Worm (Caenorhabditis elegans) whole organism, young adult: Measurements from ENCODE around the gene grl-17.
A peak's percentile ranks its signal among the peaks of the same experiment; 100 is the strongest.

Source experiments
- B0035.1 ChIP-seq: sonication (generic microtip); optimal IDR thresholded peaks from 2 replicates; lab custom pipeline; 2016; ENCODE audit warnings: missing genetic modification characterization, mild to moderate bottlenecking, missing compliant biosample characterization, missing genotype, missing genetic modification reagents
- F23B12.7 ChIP-seq: sonication (generic microtip); optimal IDR thresholded peaks from 2 replicates; lab custom pipeline; 2017; ENCODE audit warnings: missing genetic modification characterization, mild to moderate bottlenecking, missing compliant biosample characterization, antibody characterized with exemption, moderate library complexity; ENCODE audit not compliant: insufficient read depth
- F33H1.4 ChIP-seq: fragments of 200-800 bp; sonication (Bioruptor generic); IDR thresholded peaks from 2 replicates; pipeline ENCODE4 v1.3.6; 2022; ENCODE audit warnings: missing genetic modification reagents, missing genetic modification characterization, missing compliant biosample characterization
- F52B5.7 ChIP-seq: sonication (generic microtip); optimal IDR thresholded peaks from 2 replicates; lab custom pipeline; 2016; ENCODE audit warnings: mild to moderate bottlenecking, missing genetic modification characterization, missing compliant biosample characterization
- F55B11.4 ChIP-seq: sonication (generic microtip); optimal IDR thresholded peaks from 2 replicates; lab custom pipeline; 2016; ENCODE audit warnings: missing compliant biosample characterization, missing genetic modification characterization, borderline replicate concordance; ENCODE audit not compliant: insufficient read depth
- F57C9.4 ChIP-seq: sonication (generic microtip); optimal IDR thresholded peaks from 2 replicates; lab custom pipeline; 2017; ENCODE audit warnings: mild to moderate bottlenecking, missing genetic modification characterization, missing compliant biosample characterization
- atf-7 ChIP-seq: sonication (generic microtip); optimal IDR thresholded peaks from 2 replicates; lab custom pipeline; 2017; ENCODE audit warnings: mild to moderate bottlenecking, missing genetic modification characterization, missing compliant biosample characterization
- athp-1 ChIP-seq: sonication (generic microtip); optimal IDR thresholded peaks from 2 replicates; lab custom pipeline; 2017; ENCODE audit warnings: mild to moderate bottlenecking, missing genetic modification characterization, missing compliant biosample characterization
- attf-3 ChIP-seq: fragments of 200-800 bp; sonication (Bioruptor generic); conservative IDR thresholded peaks from 2 replicates; pipeline ENCODE4 v1.3.6; 2022; ENCODE audit warnings: missing genetic modification reagents, missing genetic modification characterization, missing compliant biosample characterization
- attf-5 ChIP-seq: fragments of 200-800 bp; sonication (Bioruptor generic); optimal IDR thresholded peaks from 2 replicates; lab custom pipeline; 2018; ENCODE audit warnings: mild to moderate bottlenecking, missing genetic modification characterization, missing compliant biosample characterization
- attf-6 ChIP-seq: fragments of 200-800 bp; sonication (Bioruptor generic); IDR thresholded peaks from 2 replicates; pipeline ENCODE4 v1.3.6; 2022; ENCODE audit warnings: missing genetic modification reagents, missing genetic modification characterization, missing compliant biosample characterization
- ccch-3 ChIP-seq: fragments of 200-800 bp; sonication (Bioruptor generic); optimal IDR thresholded peaks from 2 replicates; lab custom pipeline; 2018; ENCODE audit warnings: mild to moderate bottlenecking, missing genetic modification characterization, missing compliant biosample characterization
- ceh-27 ChIP-seq: fragments of 200-800 bp; sonication (Bioruptor generic); optimal IDR thresholded peaks from 2 replicates; lab custom pipeline; 2018; ENCODE audit warnings: mild to moderate bottlenecking, missing genetic modification characterization, moderate library complexity, missing compliant biosample characterization
- dox-1 ChIP-seq: fragments of 200-800 bp; sonication (Bioruptor generic); IDR thresholded peaks from 2 replicates; pipeline ENCODE4 v1.3.6; 2022; ENCODE audit warnings: missing genetic modification reagents, missing genetic modification characterization, missing compliant biosample characterization
- dpff-1 ChIP-seq: sonication (generic microtip); optimal IDR thresholded peaks from 2 replicates; lab custom pipeline; 2017; ENCODE audit warnings: mild to moderate bottlenecking, missing genetic modification characterization, missing compliant biosample characterization
- egl-44 ChIP-seq: fragments of 200-800 bp; sonication (Bioruptor generic); IDR thresholded peaks from 2 replicates; pipeline ENCODE4 v1.3.6; 2022; ENCODE audit warnings: missing genetic modification reagents, missing genetic modification characterization, missing compliant biosample characterization
- ets-4 ChIP-seq: fragments of 200-800 bp; sonication (Bioruptor generic); optimal IDR thresholded peaks from 2 replicates; lab custom pipeline; 2018; ENCODE audit warnings: mild to moderate bottlenecking, missing genetic modification characterization, missing compliant biosample characterization
- fkh-3 ChIP-seq: sonication (generic microtip); optimal IDR thresholded peaks from 2 replicates; lab custom pipeline; 2016; ENCODE audit warnings: mild to moderate bottlenecking, missing genetic modification characterization, missing compliant biosample characterization
- gei-17 ChIP-seq: fragments of 200-800 bp; sonication (Bioruptor generic); optimal IDR thresholded peaks from 2 replicates; lab custom pipeline; 2018; ENCODE audit warnings: mild to moderate bottlenecking, missing genetic modification characterization, missing compliant biosample characterization
- hmg-1.2 ChIP-seq: fragments of 200-800 bp; sonication (Bioruptor generic); IDR thresholded peaks from 2 replicates; pipeline ENCODE4 v1.3.6; 2022; ENCODE audit warnings: missing genetic modification reagents, missing genetic modification characterization, missing compliant biosample characterization
- hrde-1 ChIP-seq: sonication (generic microtip); optimal IDR thresholded peaks from 2 replicates; lab custom pipeline; 2016; ENCODE audit warnings: missing genetic modification characterization, mild to moderate bottlenecking, missing compliant biosample characterization, moderate library complexity, missing genotype, missing genetic modification reagents, borderline replicate concordance
- hsf-1 ChIP-seq: fragments of 200-800 bp; sonication (Bioruptor generic); IDR thresholded peaks from 2 replicates; pipeline ENCODE4 v1.3.6; 2022; ENCODE audit warnings: missing genetic modification reagents, missing genetic modification characterization, missing compliant biosample characterization
- lag-1 ChIP-seq: fragments of 200-800 bp; sonication (Bioruptor generic); IDR thresholded peaks from 2 replicates; pipeline ENCODE4 v1.3.6; 2022; ENCODE audit warnings: missing genetic modification reagents, missing genetic modification characterization, missing compliant biosample characterization
- lin-26 ChIP-seq: fragments of 200-800 bp; sonication (Bioruptor generic); IDR thresholded peaks from 2 replicates; pipeline ENCODE4 v1.3.6; 2022; ENCODE audit warnings: missing genetic modification reagents, missing genetic modification characterization, missing compliant biosample characterization
- lin-40 ChIP-seq: sonication (generic microtip); optimal IDR thresholded peaks from 2 replicates; lab custom pipeline; 2016; ENCODE audit warnings: missing genetic modification characterization, mild to moderate bottlenecking, missing compliant biosample characterization, missing genotype, missing genetic modification reagents
- lin-54 ChIP-seq: fragments of 200-800 bp; sonication (Bioruptor generic); optimal IDR thresholded peaks from 2 replicates; lab custom pipeline; 2018; ENCODE audit warnings: mild to moderate bottlenecking, missing genetic modification characterization, missing compliant biosample characterization
- lir-1 ChIP-seq: fragments of 200-800 bp; sonication (Bioruptor generic); conservative IDR thresholded peaks from 2 replicates; pipeline ENCODE4 v1.3.6; 2022; ENCODE audit warnings: missing genetic modification reagents, missing genetic modification characterization, missing compliant biosample characterization
- lsl-1 ChIP-seq: fragments of 200-800 bp; sonication (Bioruptor generic); optimal IDR thresholded peaks from 2 replicates; lab custom pipeline; 2018; ENCODE audit warnings: mild to moderate bottlenecking, missing genetic modification characterization, moderate library complexity, missing compliant biosample characterization
- madf-3 ChIP-seq: fragments of 200-800 bp; sonication (Bioruptor generic); IDR thresholded peaks from 2 replicates; pipeline ENCODE4 v1.3.6; 2022; ENCODE audit warnings: missing genetic modification reagents, missing genetic modification characterization, missing compliant biosample characterization
- nhr-80 ChIP-seq: sonication (generic microtip); optimal IDR thresholded peaks from 2 replicates; lab custom pipeline; 2016; ENCODE audit warnings: missing genetic modification characterization, missing compliant biosample characterization
- pbrm-1 ChIP-seq: fragments of 200-800 bp; sonication (Bioruptor generic); IDR thresholded peaks from 2 replicates; pipeline ENCODE4 v1.3.6; 2022; ENCODE audit warnings: missing genetic modification reagents, missing genetic modification characterization, missing compliant biosample characterization
- pha-4 ChIP-seq: fragments of 150-350 bp; sonication (generic microtip); optimal IDR thresholded peaks from 2 replicates; lab custom pipeline; 2014; ENCODE audit warnings: missing biosample characterization, missing genetic modification reagents, missing genetic modification characterization
- repo-1 ChIP-seq: sonication (generic microtip); optimal IDR thresholded peaks from 2 replicates; lab custom pipeline; 2017; ENCODE audit warnings: mild to moderate bottlenecking, missing genetic modification characterization, missing compliant biosample characterization
- sea-2 ChIP-seq: fragments of 200-800 bp; sonication (Bioruptor generic); IDR thresholded peaks from 2 replicates; pipeline ENCODE4 v1.3.6; 2022; ENCODE audit warnings: missing genetic modification characterization, missing compliant biosample characterization
- snpc-1.3 ChIP-seq: sonication (generic microtip); optimal IDR thresholded peaks from 2 replicates; lab custom pipeline; 2017; ENCODE audit warnings: missing genetic modification characterization, mild to moderate bottlenecking, missing compliant biosample characterization, antibody characterized with exemption, moderate library complexity, missing genotype, missing genetic modification reagents; ENCODE audit not compliant: insufficient read depth
- sptf-2 ChIP-seq: fragments of 200-800 bp; sonication (Bioruptor generic); optimal IDR thresholded peaks from 2 replicates; lab custom pipeline; 2018; ENCODE audit warnings: mild to moderate bottlenecking, missing genetic modification characterization, missing compliant biosample characterization
- tlf-1 ChIP-seq: fragments of 200-800 bp; sonication (Bioruptor generic); optimal IDR thresholded peaks from 2 replicates; lab custom pipeline; 2018; ENCODE audit warnings: mild to moderate bottlenecking, missing genetic modification characterization, missing compliant biosample characterization
- unc-130 ChIP-seq: sonication (generic microtip); optimal IDR thresholded peaks from 2 replicates; lab custom pipeline; 2016; ENCODE audit warnings: missing genetic modification reagents, missing genetic modification characterization, missing compliant biosample characterization
- unc-62 ChIP-seq: fragments of 150-350 bp; optimal IDR thresholded peaks from 2 replicates; lab custom pipeline; 2014; ENCODE audit warnings: missing biosample characterization, missing genetic modification reagents, missing genetic modification characterization
- xnd-1 ChIP-seq: sonication (generic microtip); optimal IDR thresholded peaks from 2 replicates; lab custom pipeline; 2016; ENCODE audit warnings: missing genotype, missing genetic modification reagents, missing genetic modification characterization, missing compliant biosample characterization
- ztf-18 ChIP-seq: sonication (generic microtip); optimal IDR thresholded peaks from 2 replicates; lab custom pipeline; 2016; ENCODE audit warnings: missing genotype, mild to moderate bottlenecking, missing genetic modification characterization, missing compliant biosample characterization
- ztf-22 ChIP-seq: fragments of 200-800 bp; sonication (Bioruptor generic); optimal IDR thresholded peaks from 2 replicates; lab custom pipeline; 2018; ENCODE audit warnings: mild to moderate bottlenecking, missing genetic modification characterization, moderate library complexity, missing compliant biosample characterization
- ztf-26 ChIP-seq: sonication (generic microtip); optimal IDR thresholded peaks from 2 replicates; lab custom pipeline; 2017; ENCODE audit warnings: missing genetic modification characterization, missing compliant biosample characterization
- ztf-6 ChIP-seq: fragments of 200-800 bp; sonication (Bioruptor generic); IDR thresholded peaks from 2 replicates; pipeline ENCODE4 v1.3.6; 2022; ENCODE audit warnings: missing genetic modification reagents, missing genetic modification characterization, missing compliant biosample characterization

Gene grl-17

DNA sequence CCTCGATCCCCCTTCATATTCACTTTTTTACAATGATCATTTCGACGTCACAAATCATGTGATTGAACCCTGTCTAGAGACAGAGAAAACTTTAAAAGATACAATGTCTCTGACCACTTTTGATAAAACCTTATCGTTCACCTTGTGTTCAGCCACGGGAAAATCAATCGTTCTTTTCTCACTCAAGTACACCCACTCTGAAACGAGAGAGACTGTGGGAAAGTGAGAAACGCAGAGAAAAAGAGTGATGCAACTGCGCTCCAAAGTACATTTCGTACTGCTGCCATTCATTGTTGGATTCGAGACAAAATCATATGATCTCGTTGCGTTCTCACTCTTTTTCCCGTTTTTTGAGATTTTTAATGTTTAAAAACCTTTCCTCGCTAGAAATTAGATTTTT is 1.5 kb upstream of the grl-17 start (continued):
- TF ChIP-seq F33H1.4 (GFP tag; lab: Robert Waterston, UW): peak; percentile 22; the same call in 1 of the 2 replicates
- peak; percentile 88 for TF ChIP-seq ceh-27 (GFP tag; lab: Kevin White, UChicago)
- TF ChIP-seq dox-1 (GFP tag; lab: Robert Waterston, UW): peak; percentile 83
- peak; percentile 92 for TF ChIP-seq attf-5 (GFP tag; lab: Kevin White, UChicago)
- TF ChIP-seq pha-4 (tag; lab: Kevin White, UChicago): peak; percentile 18
- peak; percentile 75 for TF ChIP-seq pbrm-1 (GFP tag; lab: Robert Waterston, UW)
- TF ChIP-seq madf-3 (GFP tag; lab: Robert Waterston, UW): 0 out of 2 replicates have a peak, but pooled peaks have one; percentile 68
- no peak for TF ChIP-seq F57C9.4 (tag; lab: Kevin White, UChicago)
- TF ChIP-seq hsf-1 (GFP tag; lab: Robert Waterston, UW): peak; percentile 9; the same call in 1 of the 2 replicates
- peak; percentile 91 for TF ChIP-seq lin-40 (tag; lab: Kevin White, UChicago)
- peak; percentile 56 for TF ChIP-seq ztf-18 (tag; lab: Kevin White, UChicago)
- no peak for TF ChIP-seq unc-130 (GFP tag; lab: Kevin White, UChicago)
- peak; percentile 67 for TF ChIP-seq ztf-26 (tag; lab: Kevin White, UChicago)
- TF ChIP-seq ccch-3: no peak
- TF ChIP-seq lir-1 (GFP tag; lab: Robert Waterston, UW): peak; percentile 57; the same call in 1 of the 2 replicates
- TF ChIP-seq attf-3: 0 out of 2 replicates have a peak, but pooled peaks have one; percentile 36
- peak; percentile 99 for TF ChIP-seq hmg-1.2 (GFP tag; lab: Robert Waterston, UW)
- peak; percentile 85 for TF ChIP-seq egl-44
- TF ChIP-seq xnd-1 (tag; lab: Kevin White, UChicago): no peak
- peak; percentile 5 for TF ChIP-seq ztf-22 (GFP tag; lab: Kevin White, UChicago)
- no peak for TF ChIP-seq attf-6
- peak; percentile 13 for TF ChIP-seq F23B12.7
- TF ChIP-seq unc-62 (GFP tag; lab: Kevin White, UChicago): no peak
- TF ChIP-seq gei-17 (GFP tag; lab: Kevin White, UChicago): peak; percentile 34
- peak; percentile 9 for TF ChIP-seq F52B5.7 (tag; lab: Kevin White, UChicago)
- peak; percentile 26 for TF ChIP-seq repo-1
- peak; percentile 97 for TF ChIP-seq nhr-80 (tag; lab: Kevin White, UChicago)
- no peak for TF ChIP-seq F55B11.4
- TF ChIP-seq athp-1 (tag; lab: Kevin White, UChicago): peak; percentile 86
- no peak for TF ChIP-seq lag-1 (GFP tag; lab: Robert Waterston, UW)
- peak; percentile 29 for TF ChIP-seq lsl-1 (GFP tag; lab: Kevin White, UChicago)
- no peak for TF ChIP-seq B0035.1 (tag; lab: Kevin White, UChicago)
- peak; percentile 76 for TF ChIP-seq lin-54
- peak; percentile 63 for TF ChIP-seq tlf-1 (GFP tag; lab: Kevin White, UChicago)
- TF ChIP-seq dpff-1 (tag; lab: Kevin White, UChicago): no peak
- 0 out of 2 replicates have a peak, but pooled peaks have one; percentile 20 for TF ChIP-seq ztf-6 (GFP tag; lab: Robert Waterston, UW)
- no peak for TF ChIP-seq fkh-3 (tag; lab: Kevin White, UChicago)
- no peak for TF ChIP-seq hrde-1
- TF ChIP-seq ets-4 (GFP tag; lab: Kevin White, UChicago): peak; percentile 68
- peak; percentile 85 for TF ChIP-seq atf-7
- TF ChIP-seq snpc-1.3 (tag; lab: Kevin White, UChicago): no peak
- no peak for TF ChIP-seq sea-2 (GFP tag; lab: Robert Waterston, UW)
- TF ChIP-seq lin-26 (GFP tag; lab: Robert Waterston, UW): no peak
- TF ChIP-seq sptf-2 (GFP tag; lab: Kevin White, UChicago): no peak
